Fruit fly (Drosophila melanogaster): ENCODE data around the gene CG3534.

dm6 chr3R:17039993-17040807 lies 44.0 kb downstream of the CG3534 start, which contains the start of the genes CG18213 and Trm7-32:
- TF ChIP-seq CG31627 (GFP tag; optimal IDR thresholded peaks at IDR 0.05) (no peak), Smox (GFP tag; optimal IDR thresholded peaks at IDR 0.05) (no peak), CG6276 (GFP tag; optimal IDR thresholded peaks at IDR 0.05) (no peak), CG6792 (GFP tag; optimal IDR thresholded peaks at IDR 0.05) (no peak), lz (GFP tag; optimal IDR thresholded peaks at IDR 0.05) (no peak), CG16779 (tag; optimal IDR thresholded peaks at IDR 0.05) (no peak), CG34406 (GFP tag; optimal IDR thresholded peaks at IDR 0.05) (no peak), OdsH (GFP tag; optimal IDR thresholded peaks at IDR 0.05) (no peak), CG6854 (GFP tag; optimal IDR thresholded peaks at IDR 0.05) (no peak), achi (GFP tag; optimal IDR thresholded peaks at IDR 0.05) (peak; percentile 27), fkh (GFP tag; optimal IDR thresholded peaks at IDR 0.05) (no peak), CG10669 (GFP tag; optimal IDR thresholded peaks at IDR 0.05) (no peak), net (GFP tag; optimal IDR thresholded peaks at IDR 0.05) (no peak)
